Fruit fly (Drosophila melanogaster): ENCODE results near the gene CG4338.

DNA sequence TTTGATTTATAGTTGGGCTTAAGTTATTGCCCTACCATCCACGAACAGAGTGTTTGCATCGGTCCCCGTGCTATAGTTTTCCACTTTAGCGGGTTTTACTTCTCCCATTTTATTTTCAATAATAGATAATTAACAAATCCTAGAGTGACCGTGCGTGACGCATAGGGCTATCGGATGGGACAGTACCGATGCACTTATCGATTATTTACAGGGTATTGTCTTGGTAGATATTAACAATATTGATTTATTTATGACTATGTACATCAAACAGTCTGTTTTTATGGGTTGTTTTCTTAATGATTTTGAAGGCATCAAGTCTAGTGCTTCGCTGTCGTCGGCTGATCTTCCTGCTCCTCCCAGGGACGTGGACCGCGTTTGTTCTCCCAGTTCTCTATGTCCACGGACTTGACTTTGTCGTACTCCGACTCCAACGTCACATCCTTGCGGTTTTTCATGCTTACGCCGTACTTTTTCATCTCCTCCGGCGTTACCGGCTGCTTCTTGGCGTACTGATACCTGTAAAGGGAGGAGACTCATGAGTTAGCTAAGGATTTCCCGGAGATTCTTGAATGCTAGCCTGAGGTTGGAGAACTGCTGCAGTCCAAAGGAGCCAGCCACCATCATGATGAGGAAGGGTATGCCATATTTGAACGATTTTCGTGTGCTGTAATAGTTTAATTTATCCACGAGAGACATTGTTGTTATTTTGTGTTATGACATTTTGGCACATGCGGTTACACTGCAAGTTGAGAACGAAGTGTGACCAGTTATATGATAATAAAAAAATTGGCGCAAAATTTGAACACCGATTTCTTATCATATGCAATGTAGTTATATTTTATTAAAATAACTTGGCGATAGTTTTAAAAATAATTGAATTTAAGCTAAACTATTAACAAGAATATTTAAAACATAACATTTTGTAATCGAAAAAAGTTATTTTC lies 2.9 kb downstream of the CG4338 start, which contains the start of the genes MRG15 and Tm1:
- TF ChIP-seq CG8478 (optimal IDR thresholded peaks at IDR 0.05) = no peak
- peak; percentile 77 for TF ChIP-seq pan (optimal IDR thresholded peaks at IDR 0.05)
- no peak for TF ChIP-seq psq (optimal IDR thresholded peaks at IDR 0.05)
- no peak for TF ChIP-seq EcR (GFP tag; optimal IDR thresholded peaks at IDR 0.05)
- no peak for TF ChIP-seq Dll (optimal IDR thresholded peaks at IDR 0.05)

Measured in whole organism.